Worm (Caenorhabditis elegans): ENCODE data around the gene C24D10.2.

The C24D10.2 gene

DNA sequence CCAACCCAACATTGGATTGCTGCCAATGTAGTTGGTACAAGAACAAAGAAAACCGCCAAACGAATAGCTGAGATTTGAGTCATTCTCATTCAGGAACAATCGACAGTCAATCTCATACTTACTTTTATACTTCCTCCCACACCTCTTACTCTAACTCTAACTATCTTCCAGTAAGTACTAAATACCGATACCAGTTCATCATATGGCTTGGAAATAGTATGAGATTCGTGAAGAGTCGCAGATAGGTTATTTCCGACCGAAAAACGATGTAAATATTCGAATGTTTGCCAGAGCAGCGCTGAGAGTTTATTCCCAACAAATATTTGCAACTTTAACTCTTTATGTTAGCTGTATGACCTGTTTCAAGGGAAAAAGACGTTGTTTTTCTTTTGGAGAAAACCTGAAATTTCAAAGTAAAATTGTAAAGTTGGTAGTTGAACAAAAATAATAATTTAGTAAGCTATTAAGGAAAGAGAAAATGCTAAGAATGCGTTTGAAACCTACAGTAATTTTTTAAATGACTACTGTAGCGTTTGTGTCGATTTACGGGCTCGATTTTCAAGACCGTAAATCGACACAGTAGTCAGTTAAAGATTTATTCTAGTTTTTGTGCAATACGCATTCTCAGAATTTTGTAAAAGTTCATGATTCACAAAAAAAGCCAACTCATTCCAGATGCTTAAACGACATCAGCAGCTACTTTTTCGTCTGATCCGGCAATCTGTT, 23.5 kb downstream of the C24D10.2 start, which contains the start of the genes W03F8.6 and mtrf-1L:
TSS of gene W03F8.6 (minus strand) at position 101 of the 726 bp plus-strand sequence.
TSS of gene mtrf-1L (plus strand) at position 676 of the 726 bp plus-strand sequence.
- TF ChIP-seq lin-13 (tag; optimal IDR thresholded peaks at IDR 0.05) = no peak
- no peak for TF ChIP-seq nhr-12 (tag; optimal IDR thresholded peaks at IDR 0.05)
- no peak for TF ChIP-seq nhr-2 (tag; optimal IDR thresholded peaks at IDR 0.05)
- TF ChIP-seq ceh-39 (tag; optimal IDR thresholded peaks at IDR 0.05) = no peak
- TF ChIP-seq mls-2 (tag; optimal IDR thresholded peaks at IDR 0.05) = no peak
- no peak for TF ChIP-seq ceh-83 (GFP tag; optimal IDR thresholded peaks at IDR 0.05)
- TF ChIP-seq ces-1 (GFP tag; optimal IDR thresholded peaks at IDR 0.05) = no peak
- no peak for TF ChIP-seq unc-62 (GFP tag; optimal IDR thresholded peaks at IDR 0.05)
- no peak for TF ChIP-seq drap-1 (GFP tag; optimal IDR thresholded peaks at IDR 0.05)
- no peak for TF ChIP-seq sptf-1 (tag; optimal IDR thresholded peaks at IDR 0.05)
- TF ChIP-seq ham-2 (GFP tag; optimal IDR thresholded peaks at IDR 0.05) = no peak
- no peak for TF ChIP-seq unc-39 (tag; optimal IDR thresholded peaks at IDR 0.05)
- TF ChIP-seq ceh-43 (GFP tag; optimal IDR thresholded peaks at IDR 0.05) = no peak
- no peak for TF ChIP-seq elt-1 (tag; optimal IDR thresholded peaks at IDR 0.05; ENCODE audit: borderline replicate concordance, insufficient read depth)
- TF ChIP-seq bed-3 (GFP tag; optimal IDR thresholded peaks at IDR 0.05) = no peak
- no peak for TF ChIP-seq sem-2 (GFP tag; optimal IDR thresholded peaks at IDR 0.05)

DNA sequence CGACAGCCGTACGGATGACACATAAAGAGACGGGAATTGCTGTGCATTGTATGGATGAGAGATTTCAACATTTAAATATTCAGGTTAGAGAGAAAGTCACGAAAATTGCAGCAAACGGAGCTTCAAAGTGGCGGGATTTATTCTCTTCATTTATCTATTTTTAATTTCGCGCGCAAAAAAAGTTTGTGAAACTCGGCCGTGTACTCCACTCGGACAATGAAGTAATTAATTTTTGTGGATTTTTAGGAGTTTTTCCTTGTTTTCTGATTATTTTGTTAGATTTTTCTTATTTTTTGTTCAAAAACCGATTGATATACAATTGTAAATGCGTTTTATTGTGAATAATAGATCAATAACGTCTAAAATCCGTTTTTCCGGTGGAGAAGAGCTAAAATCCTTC, 24.9 kb downstream of the C24D10.2 start:
- no peak for TF ChIP-seq snpc-4 (tag; optimal IDR thresholded peaks at IDR 0.05)
- TF ChIP-seq pha-4 (tag; optimal IDR thresholded peaks at IDR 0.05) = no peak
- no peak for TF ChIP-seq nhr-2 (tag; optimal IDR thresholded peaks at IDR 0.05)
- TF ChIP-seq sem-2 (GFP tag; optimal IDR thresholded peaks at IDR 0.05) = no peak
- no peak for TF ChIP-seq lsy-2 (tag; optimal IDR thresholded peaks at IDR 0.05)
- TF ChIP-seq lin-32 (GFP tag; optimal IDR thresholded peaks at IDR 0.05) = no peak
- TF ChIP-seq ztf-11 (tag; optimal IDR thresholded peaks at IDR 0.05) = no peak
- TF ChIP-seq ces-1 (GFP tag; optimal IDR thresholded peaks at IDR 0.05) = no peak
- TF ChIP-seq elt-3 (tag; optimal IDR thresholded peaks at IDR 0.05) = no peak
- no peak for TF ChIP-seq blmp-1 (tag; optimal IDR thresholded peaks at IDR 0.05)
- no peak for TF ChIP-seq nhr-28 (tag; optimal IDR thresholded peaks at IDR 0.05)
- no peak for TF ChIP-seq mab-5 (tag; optimal IDR thresholded peaks at IDR 0.05)
- TF ChIP-seq bed-3 (GFP tag; optimal IDR thresholded peaks at IDR 0.05) = no peak

DNA sequence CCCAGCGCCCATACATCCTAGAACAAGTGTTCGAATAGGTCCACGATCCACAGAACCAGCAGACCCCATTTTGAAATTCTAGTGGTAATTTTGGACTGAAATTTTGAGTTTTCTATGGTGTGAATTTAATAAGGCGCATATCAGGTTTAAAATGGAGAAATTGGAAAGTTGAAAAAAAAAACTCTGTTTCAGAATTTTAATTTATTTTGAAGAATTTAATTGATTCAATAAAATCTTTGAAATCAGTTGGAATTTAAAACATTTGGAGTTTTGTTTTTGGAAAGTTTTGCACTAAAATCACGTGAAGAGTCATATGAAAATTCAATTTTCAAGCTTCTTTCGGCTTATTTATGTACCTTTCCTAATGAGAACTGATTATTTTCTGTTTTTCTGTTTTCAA, 32.4 kb downstream of the C24D10.2 start, which contains the start of gene gpa-18:
TSS of gene gpa-18 (minus strand) at position 101 of the 400 bp plus-strand sequence.
- TF ChIP-seq nhr-2 (tag; optimal IDR thresholded peaks at IDR 0.05) = no peak
- no peak for TF ChIP-seq blmp-1 (tag; optimal IDR thresholded peaks at IDR 0.05)
- no peak for TF ChIP-seq snpc-4 (tag; optimal IDR thresholded peaks at IDR 0.05)

DNA sequence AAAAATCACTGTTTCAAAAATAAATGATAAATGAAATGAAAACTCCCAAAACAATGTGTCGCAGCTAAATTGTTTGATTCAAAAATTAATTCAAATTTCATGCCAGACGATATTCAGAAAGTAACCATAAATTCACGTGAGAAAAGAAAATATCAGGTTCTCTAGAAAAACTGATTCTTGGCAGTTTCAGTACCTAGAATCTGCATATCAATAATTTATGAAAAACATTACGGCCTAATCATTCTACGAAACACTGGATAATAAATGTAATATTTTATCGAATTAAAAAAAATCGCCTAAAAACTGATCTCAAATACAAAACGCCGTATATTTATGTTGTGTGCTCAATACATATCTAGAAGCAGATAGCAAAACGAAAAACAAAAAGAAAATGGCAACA, 37.7 kb downstream of the C24D10.2 start:
- TF ChIP-seq ceh-83 (GFP tag; optimal IDR thresholded peaks at IDR 0.05) (no peak), elt-3 (tag; optimal IDR thresholded peaks at IDR 0.05) (no peak), tbx-8 (GFP tag; optimal IDR thresholded peaks at IDR 0.05) (no peak), elt-1 (tag; optimal IDR thresholded peaks at IDR 0.05; ENCODE audit: borderline replicate concordance, insufficient read depth) (no peak), nhr-28 (tag; optimal IDR thresholded peaks at IDR 0.05) (no peak), lin-13 (tag; optimal IDR thresholded peaks at IDR 0.05) (no peak), snpc-4 (tag; optimal IDR thresholded peaks at IDR 0.05) (no peak), nhr-237 (tag; optimal IDR thresholded peaks at IDR 0.05) (no peak), unc-39 (tag; optimal IDR thresholded peaks at IDR 0.05) (no peak), flh-1 (GFP tag; optimal IDR thresholded peaks at IDR 0.05) (no peak), nhr-2 (tag; optimal IDR thresholded peaks at IDR 0.05) (no peak), ceh-39 (tag; optimal IDR thresholded peaks at IDR 0.05) (no peak), ces-1 (GFP tag; optimal IDR thresholded peaks at IDR 0.05) (no peak), unc-120 (tag; optimal IDR thresholded peaks at IDR 0.05; ENCODE audit: poor library complexity, severe bottlenecking) (no peak), drap-1 (GFP tag; optimal IDR thresholded peaks at IDR 0.05) (no peak), cnd-1 (tag; optimal IDR thresholded peaks at IDR 0.05) (no peak), mab-5 (tag; optimal IDR thresholded peaks at IDR 0.05) (no peak)

DNA sequence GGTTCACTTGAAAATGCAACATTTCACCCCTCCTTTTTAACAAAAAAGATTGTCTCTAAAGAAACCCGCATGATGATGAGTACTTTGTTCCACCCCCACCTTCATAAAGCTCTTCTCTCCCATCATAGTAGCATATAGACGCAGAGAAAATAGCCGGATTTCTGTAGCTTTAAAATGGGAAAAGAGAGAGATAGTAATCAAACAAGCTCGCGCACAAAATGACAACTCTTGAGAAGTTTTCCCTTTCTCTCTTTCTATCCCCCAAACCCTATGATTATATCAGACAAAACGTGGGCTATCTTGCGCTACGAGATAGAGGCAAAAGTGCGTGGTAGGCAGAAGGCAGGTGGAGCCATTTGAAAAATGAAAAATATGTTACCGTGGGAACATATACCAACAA, 39.4 kb downstream of the C24D10.2 start:
- TF ChIP-seq unc-62 (GFP tag; optimal IDR thresholded peaks at IDR 0.05) (no peak), ztf-11 (tag; optimal IDR thresholded peaks at IDR 0.05) (no peak), mls-2 (tag; optimal IDR thresholded peaks at IDR 0.05) (no peak), nhr-76 (tag; optimal IDR thresholded peaks at IDR 0.05) (no peak)
